Fruit fly (Drosophila melanogaster): ENCODE data around the gene Phf5a.

dm6 chr2L:6464270-6464669 lies 26.4 kb downstream of the Phf5a start:
- TF ChIP-seq Myc (optimal IDR thresholded peaks at IDR 0.05) = no peak
- TF ChIP-seq insv (optimal IDR thresholded peaks at IDR 0.05) = no peak

Data from Kc167 (cell line).